Worm (Caenorhabditis elegans): ENCODE results near the gene C31H1.2.

Gene C31H1.2

DNA sequence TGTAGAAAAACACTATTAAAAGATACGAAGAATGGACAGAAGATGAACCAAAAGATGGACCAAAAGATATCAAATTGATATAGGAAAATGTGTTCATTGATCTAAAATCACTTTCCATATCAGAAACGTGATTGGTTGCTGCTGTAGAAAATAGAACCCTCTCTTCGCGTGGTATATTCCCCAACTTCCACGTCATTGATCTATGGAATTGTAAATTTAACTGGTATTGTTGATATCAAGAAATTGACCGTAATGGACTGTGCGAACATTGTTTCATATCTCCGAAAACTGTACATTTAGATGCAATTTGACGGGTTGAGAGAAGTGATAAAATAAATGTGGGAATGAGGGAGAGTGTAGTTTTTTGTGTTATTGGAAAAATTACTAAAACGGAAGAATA is 26.7 kb upstream of the C31H1.2 start (continued):
- TF ChIP-seq ets-5 (GFP tag; IDR thresholded peaks at IDR 0.05) (no peak), nhr-19 (GFP tag; conservative IDR thresholded peaks at IDR 0.05) (peak; percentile 71), sptf-1 (tag; optimal IDR thresholded peaks at IDR 0.05) (no peak), nhr-76 (tag; optimal IDR thresholded peaks at IDR 0.05) (peak; percentile 32), nhr-28 (tag; optimal IDR thresholded peaks at IDR 0.05) (no peak), pqm-1 (tag; optimal IDR thresholded peaks at IDR 0.05) (no peak), tbx-2 (tag; optimal IDR thresholded peaks at IDR 0.05) (peak; percentile 66), grh-1 (GFP tag; IDR thresholded peaks at IDR 0.05) (no peak), nhr-11 (tag; optimal IDR thresholded peaks at IDR 0.05) (no peak), ama-1 (optimal IDR thresholded peaks at IDR 0.05) (no peak), C16A3.4 (tag; optimal IDR thresholded peaks at IDR 0.05) (peak; percentile 51), nhr-47 (tag; optimal IDR thresholded peaks at IDR 0.05) (peak; percentile 28), fkh-8 (tag; optimal IDR thresholded peaks at IDR 0.05) (no peak), lin-39 (tag; optimal IDR thresholded peaks at IDR 0.05) (no peak), C04F5.9 (tag; optimal IDR thresholded peaks at IDR 0.05) (no peak), lin-13 (GFP tag; optimal IDR thresholded peaks at IDR 0.05) (no peak), aly-2 (tag; optimal IDR thresholded peaks at IDR 0.05) (no peak), tlp-1 (tag; optimal IDR thresholded peaks at IDR 0.05) (no peak), nhr-84 (tag; optimal IDR thresholded peaks at IDR 0.05) (no peak), hlh-4 (tag; optimal IDR thresholded peaks at IDR 0.05) (no peak), F16B12.6 (tag; optimal IDR thresholded peaks at IDR 0.05) (no peak), nhr-20 (tag; optimal IDR thresholded peaks at IDR 0.05) (peak; percentile 95), lin-15B (tag; optimal IDR thresholded peaks at IDR 0.05) (no peak), vab-15 (tag; optimal IDR thresholded peaks at IDR 0.05) (peak; percentile 55), mdl-1 (tag; optimal IDR thresholded peaks at IDR 0.05) (peak in 1 of 2 experiments; percentile 53), fos-1 (tag; optimal IDR thresholded peaks at IDR 0.05) (no peak), mef-2 (tag; optimal IDR thresholded peaks at IDR 0.05) (no peak), zag-1 (tag; optimal IDR thresholded peaks at IDR 0.05) (no peak), nhr-237 (tag; optimal IDR thresholded peaks at IDR 0.05) (no peak), fkh-10 (GFP tag; optimal IDR thresholded peaks at IDR 0.05) (no peak), unc-86 (tag; optimal IDR thresholded peaks at IDR 0.05) (no peak), nhr-71 (tag; optimal IDR thresholded peaks at IDR 0.05) (peak; percentile 85), unc-62 (GFP tag; optimal IDR thresholded peaks at IDR 0.05) (no peak), lin-14 (GFP tag; optimal IDR thresholded peaks at IDR 0.05) (peak; percentile 67), snu-23 (GFP tag; optimal IDR thresholded peaks at IDR 0.05) (peak; percentile 57), nhr-90 (tag; optimal IDR thresholded peaks at IDR 0.05; ENCODE audit: poor library complexity) (peak; percentile 66), dsc-1 (tag; optimal IDR thresholded peaks at IDR 0.05) (no peak)

DNA sequence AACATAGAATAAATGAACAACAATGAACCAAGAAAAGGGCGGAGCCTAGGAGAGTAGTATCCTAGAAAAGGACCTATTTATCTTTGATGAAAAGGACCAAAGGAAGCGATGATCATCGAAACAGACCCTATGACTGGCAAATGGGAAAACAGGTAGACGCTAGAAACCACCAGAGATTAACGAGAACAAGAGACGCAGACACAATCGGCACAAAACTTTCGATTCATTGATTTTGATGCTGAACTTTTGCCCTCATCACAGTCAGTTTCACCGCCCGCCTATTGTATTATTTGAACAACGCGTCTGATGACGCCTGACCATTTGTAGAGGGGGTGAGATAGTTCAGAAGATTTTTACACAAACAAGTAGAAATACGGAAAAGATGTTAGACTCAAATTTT is 25.4 kb upstream of the C31H1.2 start:
- no peak for TF ChIP-seq lir-3 (tag; optimal IDR thresholded peaks at IDR 0.05; ENCODE audit: poor library complexity)
- TF ChIP-seq C16A3.4 (tag; optimal IDR thresholded peaks at IDR 0.05), result no peak
- TF ChIP-seq tbx-2 (tag; optimal IDR thresholded peaks at IDR 0.05), result peak; percentile 28
- TF ChIP-seq swsn-7 (tag; optimal IDR thresholded peaks at IDR 0.05), result no peak
- TF ChIP-seq mdl-1 (tag; optimal IDR thresholded peaks at IDR 0.05), result peak in 1 of 2 experiments; percentile 40
- no peak for TF ChIP-seq ceh-88 (GFP tag; IDR thresholded peaks at IDR 0.05)
- no peak for TF ChIP-seq nhr-76 (tag; optimal IDR thresholded peaks at IDR 0.05)
- TF ChIP-seq nhr-19 (GFP tag; conservative IDR thresholded peaks at IDR 0.05), result peak; percentile 36
- no peak for TF ChIP-seq egl-27 (tag; optimal IDR thresholded peaks at IDR 0.05)
- TF ChIP-seq nhr-71 (tag; optimal IDR thresholded peaks at IDR 0.05), result peak; percentile 71
- TF ChIP-seq sox-4 (tag; optimal IDR thresholded peaks at IDR 0.05), result no peak
- TF ChIP-seq zip-4 (GFP tag; optimal IDR thresholded peaks at IDR 0.05), result no peak
- TF ChIP-seq fkh-8 (tag; optimal IDR thresholded peaks at IDR 0.05), result no peak
- TF ChIP-seq elt-3 (tag; optimal IDR thresholded peaks at IDR 0.05), result peak in 3 of 6 experiments; percentile 36 to 81 (median 46)
- no peak for TF ChIP-seq tlp-1 (tag; optimal IDR thresholded peaks at IDR 0.05)
- TF ChIP-seq egl-13 (tag; optimal IDR thresholded peaks at IDR 0.05), result no peak
- no peak for TF ChIP-seq jun-1 (tag; optimal IDR thresholded peaks at IDR 0.05)
- no peak for TF ChIP-seq isw-1 (GFP tag; IDR thresholded peaks at IDR 0.05)
- no peak for TF ChIP-seq rnt-1 (tag; optimal IDR thresholded peaks at IDR 0.05)
- TF ChIP-seq skn-1 (tag; optimal IDR thresholded peaks at IDR 0.05), result no peak
- TF ChIP-seq sup-37 (GFP tag; optimal IDR thresholded peaks at IDR 0.05), result no peak
- TF ChIP-seq efl-1 (optimal IDR thresholded peaks at IDR 0.05), result peak in 1 of 2 experiments; percentile 9
- no peak for TF ChIP-seq efl-1 (GFP tag; optimal IDR thresholded peaks at IDR 0.05 in 1 of 2)
- peak in 2 of 3 experiments; percentile 20 for TF ChIP-seq dpl-1 (GFP tag; optimal IDR thresholded peaks at IDR 0.05)
- TF ChIP-seq nhr-84 (tag; optimal IDR thresholded peaks at IDR 0.05), result no peak
- TF ChIP-seq nhr-47 (tag; optimal IDR thresholded peaks at IDR 0.05), result peak; percentile 19
- peak; percentile 66 for TF ChIP-seq snu-23 (GFP tag; optimal IDR thresholded peaks at IDR 0.05)
- TF ChIP-seq alr-1 (tag; optimal IDR thresholded peaks at IDR 0.05; ENCODE audit: borderline replicate concordance), result no peak
